Fruit fly (Drosophila melanogaster) whole organism, embryonic: Measurements from ENCODE around the gene hyd.
A peak's percentile ranks its signal among the peaks of the same experiment; 100 is the strongest.

Experiments
- Adf1 ChIP-seq: fragments of 200-800 bp; sonication (Bioruptor generic); IDR thresholded peaks from 2 replicates; pipeline ENCODE4 v1.3.6; 2022; ENCODE audit warnings: missing biosample characterization, missing genetic modification characterization
- Antp ChIP-seq: fragments of 200-800 bp; sonication (Bioruptor generic); optimal IDR thresholded peaks from 3 replicates; lab custom pipeline; 2016; ENCODE audit warnings: missing biosample characterization, missing genetic modification characterization
- CG10267 ChIP-seq: fragments of 200-800 bp; sonication (Bioruptor generic); optimal IDR thresholded peaks from 2 replicates; lab custom pipeline; 2018; ENCODE audit warnings: missing biosample characterization, mild to moderate bottlenecking, missing genetic modification characterization, moderate library complexity
- CG10462 ChIP-seq: fragments of 200-800 bp; sonication (Bioruptor generic); optimal IDR thresholded peaks from 2 replicates; lab custom pipeline; 2016; ENCODE audit warnings: missing biosample characterization, missing genetic modification characterization
- CG11723 ChIP-seq: fragments of 200-800 bp; sonication (Bioruptor generic); optimal IDR thresholded peaks from 2 replicates; lab custom pipeline; 2017; ENCODE audit warnings: missing biosample characterization, mild to moderate bottlenecking, missing genetic modification characterization
- CG13894 ChIP-seq: fragments of 200-800 bp; sonication (Bioruptor generic); optimal IDR thresholded peaks from 3 replicates; lab custom pipeline; 2018; ENCODE audit warnings: missing biosample characterization, mild to moderate bottlenecking, missing genetic modification characterization, moderate library complexity
- CG14965 ChIP-seq: fragments of 200-800 bp; sonication (Bioruptor generic); optimal IDR thresholded peaks from 2 replicates; lab custom pipeline; 2016; ENCODE audit warnings: missing biosample characterization, missing genetic modification characterization, borderline replicate concordance
- CG15269 ChIP-seq: fragments of 200-800 bp; sonication (Bioruptor generic); optimal IDR thresholded peaks from 2 replicates; lab custom pipeline; 2018; ENCODE audit warnings: missing biosample characterization, mild to moderate bottlenecking, missing genetic modification characterization, moderate library complexity
- CG16815 ChIP-seq: fragments of 200-800 bp; sonication (Bioruptor generic); optimal IDR thresholded peaks from 3 replicates; lab custom pipeline; 2017; ENCODE audit warnings: missing biosample characterization, mild to moderate bottlenecking, missing genetic modification characterization
- CG17359 ChIP-seq: fragments of 200-800 bp; sonication (Bioruptor generic); optimal IDR thresholded peaks from 3 replicates; lab custom pipeline; 2018; ENCODE audit warnings: missing biosample characterization, mild to moderate bottlenecking, missing genetic modification characterization, moderate library complexity
- CG17612 ChIP-seq: fragments of 200-800 bp; sonication (Bioruptor generic); IDR thresholded peaks from 2 replicates; pipeline ENCODE4 v1.3.6; 2022; ENCODE audit warnings: missing biosample characterization, missing genetic modification characterization
- CG17802 ChIP-seq: fragments of 200-800 bp; sonication (Bioruptor generic); optimal IDR thresholded peaks from 2 replicates; lab custom pipeline; 2018; ENCODE audit warnings: missing biosample characterization, mild to moderate bottlenecking, missing genetic modification characterization, moderate library complexity
- CG1832 ChIP-seq: fragments of 200-800 bp; sonication (Bioruptor generic); optimal IDR thresholded peaks from 2 replicates; lab custom pipeline; 2017; ENCODE audit warnings: missing biosample characterization, mild to moderate bottlenecking, missing genetic modification characterization, inconsistent platforms
- CG2678 ChIP-seq: fragments of 200-800 bp; sonication (Bioruptor generic); optimal IDR thresholded peaks from 3 replicates; lab custom pipeline; 2019; ENCODE audit warnings: missing biosample characterization, mild to moderate bottlenecking, missing genetic modification characterization, moderate library complexity
- CG4328 ChIP-seq: fragments of 200-800 bp; sonication (Bioruptor generic); optimal IDR thresholded peaks from 3 replicates; lab custom pipeline; 2017; ENCODE audit warnings: missing biosample characterization, missing genetic modification reagents, missing genetic modification characterization
- CG4730 ChIP-seq: fragments of 200-800 bp; sonication (Bioruptor generic); IDR thresholded peaks from 2 replicates; pipeline ENCODE4 v1.3.6; 2022; ENCODE audit warnings: missing biosample characterization, missing genetic modification characterization
- CG6854 ChIP-seq: fragments of 200-800 bp; sonication (Bioruptor generic); optimal IDR thresholded peaks from 3 replicates; lab custom pipeline; 2017; ENCODE audit warnings: missing biosample characterization, mild to moderate bottlenecking, missing genetic modification characterization
- CG7786 ChIP-seq: fragments of 200-800 bp; sonication (Bioruptor generic); optimal IDR thresholded peaks from 2 replicates; lab custom pipeline; 2016; ENCODE audit warnings: missing biosample characterization, missing genetic modification characterization
- CG8478 ChIP-seq: fragments of >200 bp; optimal IDR thresholded peaks from 2 replicates; lab custom pipeline; 2018
- CG9437 ChIP-seq: fragments of 200-800 bp; sonication (Bioruptor generic); optimal IDR thresholded peaks from 2 replicates; lab custom pipeline; 2018; ENCODE audit warnings: missing biosample characterization, mild to moderate bottlenecking, missing genetic modification characterization
- CG9797 ChIP-seq: fragments of 200-800 bp; sonication (Bioruptor generic); optimal IDR thresholded peaks from 3 replicates; lab custom pipeline; 2018; ENCODE audit warnings: missing biosample characterization, mild to moderate bottlenecking, missing genetic modification characterization
- Dad ChIP-seq: fragments of 200-800 bp; sonication (Bioruptor generic); optimal IDR thresholded peaks from 3 replicates; lab custom pipeline; 2016; ENCODE audit warnings: missing biosample characterization, missing genetic modification characterization
- Deaf1 ChIP-seq: fragments of 200-800 bp; optimal IDR thresholded peaks from 3 replicates; lab custom pipeline; 2019; ENCODE audit warnings: missing biosample characterization, mild to moderate bottlenecking, missing genetic modification characterization, moderate library complexity
- Dip3 ChIP-seq: fragments of 200-800 bp; sonication (Bioruptor generic); optimal IDR thresholded peaks from 3 replicates; lab custom pipeline; 2016; ENCODE audit warnings: missing biosample characterization, missing genetic modification characterization
- Dll ChIP-seq: fragments of 200-800 bp; sonication (Bioruptor generic); IDR thresholded peaks from 4 replicates; pipeline ENCODE4 v1.3.6; 2022; ENCODE audit warnings: missing biosample characterization, missing genetic modification characterization; ENCODE audit not compliant: partially characterized antibody
- Eip74EF ChIP-seq, 2 experiments: fragments of 200-800 bp in 1 of 2; fragments of >200 bp in 1 of 2; sonication (Bioruptor generic) in 1 of 2; optimal IDR thresholded peaks; 2 replicates each; lab custom pipeline; 2017 to 2019; ENCODE audit warnings: missing biosample characterization in 2 of 2, missing genetic modification characterization in 2 of 2, mild to moderate bottlenecking in 1 of 2, moderate library complexity in 1 of 2
- Hr3 ChIP-seq: fragments of 200-800 bp; sonication (Bioruptor generic); optimal IDR thresholded peaks from 3 replicates; lab custom pipeline; 2016; ENCODE audit warnings: missing biosample characterization, missing genetic modification characterization
- Meics ChIP-seq: fragments of 200-800 bp; sonication (Bioruptor generic); optimal IDR thresholded peaks from 2 replicates; lab custom pipeline; 2017; ENCODE audit warnings: missing biosample characterization, mild to moderate bottlenecking, missing genetic modification characterization
- Oli ChIP-seq: fragments of 200-800 bp; sonication (Bioruptor generic); optimal IDR thresholded peaks from 2 replicates; lab custom pipeline; 2018; ENCODE audit warnings: missing biosample characterization, mild to moderate bottlenecking, missing genetic modification characterization, moderate library complexity
- Rx ChIP-seq: fragments of 200-800 bp; sonication (Bioruptor generic); IDR thresholded peaks from 2 replicates; pipeline ENCODE4 v1.3.6; 2022; ENCODE audit warnings: missing biosample characterization, missing genetic modification characterization
- Sin3A ChIP-seq: fragments of >200 bp; optimal IDR thresholded peaks from 2 replicates; lab custom pipeline; 2018
- Sox100B ChIP-seq: fragments of 200-800 bp; sonication (Bioruptor generic); optimal IDR thresholded peaks from 3 replicates; lab custom pipeline; 2018; ENCODE audit warnings: missing biosample characterization, mild to moderate bottlenecking, missing genetic modification characterization
- ase ChIP-seq: fragments of 200-800 bp; sonication (Bioruptor generic); IDR thresholded peaks from 3 replicates; pipeline ENCODE4 v1.3.6; 2022; ENCODE audit warnings: missing biosample characterization, missing genetic modification characterization
- br ChIP-seq: fragments of >200 bp; optimal IDR thresholded peaks from 2 replicates; lab custom pipeline; 2017
- eyg ChIP-seq: fragments of 200-800 bp; sonication (Bioruptor generic); optimal IDR thresholded peaks from 3 replicates; lab custom pipeline; 2016; ENCODE audit warnings: missing biosample characterization, missing genetic modification characterization
- fd102C ChIP-seq: fragments of 200-800 bp; sonication (Bioruptor generic); optimal IDR thresholded peaks from 2 replicates; lab custom pipeline; 2018; ENCODE audit warnings: missing biosample characterization, mild to moderate bottlenecking, missing genetic modification characterization, moderate library complexity
- kah ChIP-seq: fragments of 200-800 bp; sonication (Bioruptor generic); optimal IDR thresholded peaks from 2 replicates; lab custom pipeline; 2018; ENCODE audit warnings: missing biosample characterization, mild to moderate bottlenecking, missing genetic modification characterization
- kni ChIP-seq: fragments of 200-800 bp; sonication (Bioruptor generic); optimal IDR thresholded peaks from 3 replicates; lab custom pipeline; 2017; ENCODE audit warnings: mild to moderate bottlenecking, missing biosample characterization, missing genetic modification reagents, missing genetic modification characterization
- lola ChIP-seq, 3 experiments: fragments of >200 bp in 2 of 3; fragments of 200-800 bp in 1 of 3; sonication (Bioruptor generic) in 1 of 3; optimal IDR thresholded peaks; 2 replicates each; lab custom pipeline; 2017 to 2019; ENCODE audit warnings: missing biosample characterization in 3 of 3, missing genetic modification characterization in 3 of 3, mild to moderate bottlenecking in 1 of 3, moderate library complexity in 1 of 3
- mirr ChIP-seq: fragments of 200-800 bp; sonication (Bioruptor generic); optimal IDR thresholded peaks from 3 replicates; lab custom pipeline; 2018; ENCODE audit warnings: missing biosample characterization, mild to moderate bottlenecking, missing genetic modification characterization
- nmo ChIP-seq: fragments of 200-800 bp; sonication (Bioruptor generic); optimal IDR thresholded peaks from 2 replicates; lab custom pipeline; 2018; ENCODE audit warnings: missing biosample characterization, mild to moderate bottlenecking, missing genetic modification characterization, moderate library complexity
- org-1 ChIP-seq: fragments of 200-800 bp; sonication (Bioruptor generic); optimal IDR thresholded peaks from 2 replicates; lab custom pipeline; 2017; ENCODE audit warnings: missing biosample characterization, missing genetic modification characterization
- otp ChIP-seq: fragments of 200-800 bp; sonication (Bioruptor generic); IDR thresholded peaks from 3 replicates; pipeline ENCODE4, ENCODE4 v1.3.6; 2022; ENCODE audit warnings: missing biosample characterization, missing genetic modification characterization
- pb ChIP-seq: fragments of 200-800 bp; sonication (Bioruptor generic); optimal IDR thresholded peaks from 3 replicates; lab custom pipeline; 2016; ENCODE audit warnings: missing biosample characterization, missing genetic modification characterization
- ranshi ChIP-seq: fragments of 200-800 bp; sonication (Bioruptor generic); IDR thresholded peaks from 2 replicates; pipeline ENCODE4 v1.3.6; 2022; ENCODE audit warnings: missing biosample characterization, missing genetic modification characterization
- scrt ChIP-seq: fragments of 200-800 bp; sonication (Bioruptor generic); optimal IDR thresholded peaks from 2 replicates; lab custom pipeline; 2018; ENCODE audit warnings: missing biosample characterization, mild to moderate bottlenecking, missing genetic modification characterization, moderate library complexity
- sens ChIP-seq: fragments of 200-800 bp; sonication (Bioruptor generic); peaks from one replicate; lab custom pipeline; 2016; ENCODE audit warnings: missing biosample characterization, missing genetic modification characterization
- ssp ChIP-seq: fragments of 200-800 bp; sonication (Bioruptor generic); IDR thresholded peaks from 2 replicates; pipeline ENCODE4 v1.3.6; 2022; ENCODE audit warnings: missing biosample characterization, missing genetic modification characterization
- toy ChIP-seq: fragments of 200-800 bp; sonication (Bioruptor generic); IDR thresholded peaks from 2 replicates; pipeline ENCODE4 v1.3.6; 2022; ENCODE audit warnings: missing biosample characterization, missing genetic modification characterization
- tx ChIP-seq: fragments of 200-800 bp; sonication (Bioruptor generic); optimal IDR thresholded peaks from 2 replicates; lab custom pipeline; 2016; ENCODE audit warnings: missing biosample characterization, missing genetic modification characterization
- zf30C ChIP-seq: fragments of 200-800 bp; sonication (Bioruptor generic); optimal IDR thresholded peaks from 3 replicates; lab custom pipeline; 2018; ENCODE audit warnings: missing biosample characterization, mild to moderate bottlenecking, missing genetic modification characterization

Gene hyd

dm6 chr3R:9674968-9675573, 50.3 kb downstream of the hyd start, which contains the start of gene Nepl12 (continued):
- TF ChIP-seq Sox100B (GFP tag; lab: Kevin White, UChicago) (no peak), Dll (GFP tag; lab: Robert Waterston, UW) (no peak), CG8478 (lab: Kevin White, UChicago) (no peak), CG16815 (GFP tag; lab: Kevin White, UChicago) (peak; percentile 23), kah (peak; percentile 48), Dad (GFP tag; lab: Kevin White, UChicago) (no peak), eyg (GFP tag; lab: Kevin White, UChicago) (no peak), CG10267 (tag; lab: Kevin White, UChicago) (no peak), Eip74EF (GFP tag; optimal IDR thresholded peaks at IDR 0.05; lab: Kevin White, UChicago) (no peak), CG15269 (tag; lab: Kevin White, UChicago) (no peak), Oli (tag; lab: Kevin White, UChicago) (no peak), br (lab: Kevin White, UChicago) (no peak), lola (GFP tag; optimal IDR thresholded peaks at IDR 0.05; lab: Kevin White, UChicago) (no peak), Antp (GFP tag; lab: Kevin White, UChicago) (no peak), CG7786 (GFP tag; lab: Kevin White, UChicago) (peak; percentile 39), mirr (peak; percentile 48), kni (GFP tag; lab: Kevin White, UChicago) (no peak), Deaf1 (no peak), ranshi (no peak), nmo (GFP tag; lab: Kevin White, UChicago) (no peak), Dip3 (GFP tag; lab: Kevin White, UChicago) (peak; percentile 19), Hr3 (GFP tag; lab: Kevin White, UChicago) (no peak), Meics (GFP tag; lab: Kevin White, UChicago) (no peak), sens (GFP tag; lab: Kevin White, UChicago) (no peak), fd102C (GFP tag; lab: Kevin White, UChicago) (no peak), CG17612 (no peak), CG11723 (GFP tag; lab: Kevin White, UChicago) (no peak), CG2678 (tag; lab: Kevin White, UChicago) (no peak), ase (GFP tag; lab: Robert Waterston, UW) (no peak), CG1832 (GFP tag; lab: Kevin White, UChicago) (no peak), CG17802 (tag; lab: Kevin White, UChicago) (no peak), CG14965 (GFP tag; lab: Kevin White, UChicago) (no peak), scrt (peak; percentile 77), otp (GFP tag; lab: Robert Waterston, UW) (no peak), CG13894 (tag; lab: Kevin White, UChicago) (no peak), ssp (GFP tag; lab: Robert Waterston, UW) (no peak), CG9437 (GFP tag; lab: Kevin White, UChicago) (no peak), CG4328 (GFP tag; lab: Kevin White, UChicago) (peak; percentile 20), tx (GFP tag; lab: Kevin White, UChicago) (no peak), CG10462 (no peak), CG9797 (GFP tag; lab: Kevin White, UChicago) (no peak), Rx (GFP tag; lab: Robert Waterston, UW) (no peak), CG6854 (GFP tag; lab: Kevin White, UChicago) (peak; percentile 5), Sin3A (no peak), org-1 (GFP tag; lab: Kevin White, UChicago) (peak; percentile 36), zf30C (GFP tag; lab: Kevin White, UChicago) (no peak), CG4730 (GFP tag; lab: Robert Waterston, UW) (no peak), pb (GFP tag; lab: Kevin White, UChicago) (no peak), toy (GFP tag; lab: Robert Waterston, UW) (no peak), CG17359 (tag; lab: Kevin White, UChicago) (no peak), Adf1 (GFP tag; lab: Robert Waterston, UW) (no peak)
